Fruit fly (Drosophila melanogaster) S2 (cell line): ENCODE measurements around the gene CG4456.

Experiments used
- CG8478 ChIP-seq: fragments of >200 bp; optimal IDR thresholded peaks from 2 replicates; lab custom pipeline; 2018
- CTCF ChIP-seq, 2 experiments: fragments of >200 bp; optimal IDR thresholded peaks; 2 replicates each; lab custom pipeline; 2018

dm6 chr3L:9370907-9371365, 1.6 kb upstream of the CG4456 start, which contains the start of gene Fdx1:
- TF ChIP-seq CTCF (optimal IDR thresholded peaks at IDR 0.05; lab: Kevin White, UChicago), result no peak
- no peak for TF ChIP-seq CG8478 (lab: Kevin White, UChicago)
